Worm (Caenorhabditis elegans): ENCODE results near the gene pges-2.

pges-2 gene

DNA sequence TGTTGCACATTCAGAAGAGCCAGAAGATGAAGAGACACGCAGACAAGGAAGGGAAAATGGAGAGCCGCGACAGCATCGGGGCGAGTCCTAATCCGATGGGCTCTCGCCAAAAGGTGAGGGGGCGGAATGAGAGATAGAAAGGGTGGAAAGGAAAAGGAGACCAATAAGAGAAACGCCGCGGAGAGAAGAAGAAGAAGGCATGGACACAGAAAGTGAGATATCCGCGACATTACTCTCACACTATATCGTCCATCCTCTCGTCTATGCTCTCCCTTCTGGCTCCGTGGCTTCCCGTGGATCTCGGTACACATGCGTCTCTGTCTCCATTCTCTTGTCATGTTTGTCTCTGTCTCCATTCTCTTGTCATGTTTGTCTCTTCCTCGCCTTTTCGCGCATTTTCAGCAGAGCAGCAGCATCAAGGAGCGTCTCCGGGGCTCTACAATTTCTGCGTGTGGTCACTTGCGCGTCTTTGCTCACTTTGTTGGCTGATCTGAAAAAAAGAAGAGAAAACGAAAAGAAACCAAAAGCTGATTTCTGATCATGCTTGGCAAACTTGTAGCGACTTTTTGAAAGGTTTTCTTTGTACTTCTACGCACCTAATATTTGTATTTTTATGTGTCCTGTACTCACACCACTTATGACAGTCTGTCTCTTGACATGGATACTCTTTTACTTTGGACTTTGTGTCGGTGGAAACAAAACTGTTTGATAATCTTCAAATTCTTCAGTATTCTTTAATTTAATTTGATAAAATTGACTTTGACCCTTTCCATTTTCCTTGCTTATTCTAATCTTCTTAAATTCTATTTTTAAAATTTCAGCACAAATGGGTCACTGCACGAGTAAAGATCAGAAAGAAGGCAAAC lies 35.8 kb upstream of the pges-2 start, which contains the start of gene gpa-7:
Gene gpa-7 (plus strand): TSS at position 816 of the 866 bp plus-strand sequence.
- TF ChIP-seq nhr-76 (tag; optimal IDR thresholded peaks at IDR 0.05): no peak
- TF ChIP-seq ceh-90 (tag; optimal IDR thresholded peaks at IDR 0.05): no peak
- TF ChIP-seq ceh-88 (GFP tag; IDR thresholded peaks at IDR 0.05): no peak
- peak; percentile 86 for TF ChIP-seq egl-13 (tag; optimal IDR thresholded peaks at IDR 0.05)
- peak; percentile 76 for TF ChIP-seq zag-1 (tag; optimal IDR thresholded peaks at IDR 0.05)
- TF ChIP-seq unc-86 (tag; optimal IDR thresholded peaks at IDR 0.05): peak; percentile 84
- TF ChIP-seq elt-3 (tag; optimal IDR thresholded peaks at IDR 0.05): no peak
- TF ChIP-seq pag-3 (tag; optimal IDR thresholded peaks at IDR 0.05; ENCODE audit: borderline replicate concordance, insufficient read depth): no peak
- TF ChIP-seq sptf-1 (tag; optimal IDR thresholded peaks at IDR 0.05): no peak
- TF ChIP-seq C04F5.9 (tag; optimal IDR thresholded peaks at IDR 0.05): no peak
- TF ChIP-seq rnt-1 (tag; optimal IDR thresholded peaks at IDR 0.05): peak; percentile 45
- peak in 2 of 3 experiments; percentile 18 to 25 for TF ChIP-seq dpl-1 (GFP tag; optimal IDR thresholded peaks at IDR 0.05)
- TF ChIP-seq Y116A8C.19 (tag; optimal IDR thresholded peaks at IDR 0.05; ENCODE audit: borderline replicate concordance): no peak
- peak; percentile 41 for TF ChIP-seq ztf-4 (tag; optimal IDR thresholded peaks at IDR 0.05)
- TF ChIP-seq nhr-77 (tag; optimal IDR thresholded peaks at IDR 0.05): peak; percentile 50
- TF ChIP-seq F16B12.6 (tag; optimal IDR thresholded peaks at IDR 0.05): no peak
- peak; percentile 88 for TF ChIP-seq fkh-8 (tag; optimal IDR thresholded peaks at IDR 0.05)
- peak; percentile 73 for TF ChIP-seq snu-23 (GFP tag; optimal IDR thresholded peaks at IDR 0.05)
- peak; percentile 39 for TF ChIP-seq nhr-19 (GFP tag; conservative IDR thresholded peaks at IDR 0.05)
- peak in 1 of 2 experiments; percentile 49 for TF ChIP-seq mdl-1 (tag; optimal IDR thresholded peaks at IDR 0.05)
- peak; percentile 49 to 73 for TF ChIP-seq efl-1 (optimal IDR thresholded peaks at IDR 0.05)
- peak; percentile 4 to 10 for TF ChIP-seq efl-1 (GFP tag; optimal IDR thresholded peaks at IDR 0.05 in 1 of 2)
- TF ChIP-seq ceh-8 (GFP tag; optimal IDR thresholded peaks at IDR 0.05): peak; percentile 73
- peak; percentile 86 for TF ChIP-seq nhr-71 (tag; optimal IDR thresholded peaks at IDR 0.05)
- no peak for TF ChIP-seq lin-15B (tag; optimal IDR thresholded peaks at IDR 0.05)
- TF ChIP-seq aly-2 (tag; optimal IDR thresholded peaks at IDR 0.05): no peak
- no peak for TF ChIP-seq nhr-84 (tag; optimal IDR thresholded peaks at IDR 0.05)
- no peak for TF ChIP-seq ets-5 (GFP tag; IDR thresholded peaks at IDR 0.05)
- TF ChIP-seq jun-1 (tag; optimal IDR thresholded peaks at IDR 0.05): peak; percentile 49
- TF ChIP-seq unc-62 (GFP tag; optimal IDR thresholded peaks at IDR 0.05): no peak
- TF ChIP-seq snpc-4 (tag; optimal IDR thresholded peaks at IDR 0.05): no peak
- TF ChIP-seq tbx-2 (tag; optimal IDR thresholded peaks at IDR 0.05): peak; percentile 86
- TF ChIP-seq fos-1 (tag; optimal IDR thresholded peaks at IDR 0.05): peak; percentile 27
- TF ChIP-seq ama-1 (optimal IDR thresholded peaks at IDR 0.05): no peak
- TF ChIP-seq sup-37 (GFP tag; optimal IDR thresholded peaks at IDR 0.05): no peak
- peak; percentile 46 to 73 for TF ChIP-seq lsy-2 (tag; optimal IDR thresholded peaks at IDR 0.05)
- TF ChIP-seq nhr-90 (tag; optimal IDR thresholded peaks at IDR 0.05; ENCODE audit: poor library complexity): no peak
- TF ChIP-seq unc-98 (GFP tag; IDR thresholded peaks at IDR 0.05): no peak
- TF ChIP-seq unc-130 (tag; optimal IDR thresholded peaks at IDR 0.05): no peak
- TF ChIP-seq irx-1 (tag; optimal IDR thresholded peaks at IDR 0.05): peak; percentile 28
- no peak for TF ChIP-seq ceh-63 (GFP tag; optimal IDR thresholded peaks at IDR 0.05)
- TF ChIP-seq ces-1 (GFP tag; optimal IDR thresholded peaks at IDR 0.05): no peak
- TF ChIP-seq hlh-17 (GFP tag; optimal IDR thresholded peaks at IDR 0.05; ENCODE audit: borderline replicate concordance): no peak
- no peak for TF ChIP-seq elt-2 (tag; optimal IDR thresholded peaks at IDR 0.05)
- no peak for TF ChIP-seq lin-13 (GFP tag; optimal IDR thresholded peaks at IDR 0.05)
- no peak for TF ChIP-seq hlh-4 (tag; optimal IDR thresholded peaks at IDR 0.05)
- TF ChIP-seq skn-1 (tag; optimal IDR thresholded peaks at IDR 0.05): no peak
- peak; percentile 32 for TF ChIP-seq mep-1 (tag; optimal IDR thresholded peaks at IDR 0.05)
- TF ChIP-seq lin-35 (GFP tag; optimal IDR thresholded peaks at IDR 0.05): peak in 1 of 2 experiments; percentile 42
- no peak for TF ChIP-seq lin-39 (tag; optimal IDR thresholded peaks at IDR 0.05)
- TF ChIP-seq lir-3 (tag; optimal IDR thresholded peaks at IDR 0.05; ENCODE audit: poor library complexity): no peak
- TF ChIP-seq hpl-2 (GFP tag; optimal IDR thresholded peaks at IDR 0.05): no peak
